6 worm cellular contexts compared by ENCODE assay signal in genomic region chrII:15208151-15208550, ce11.
TF ChIP-seq lines count a peak whose summit lies in the region.

No protein-coding gene starts in this region.

TF ChIP-seq in whole organism, L1 larva, 84 proteins besides CTCF, POLR2A, EP300 and RAD21:
- peak; percentile 0 for TF ChIP-seq nhr-20 (tag; optimal IDR thresholded peaks at IDR 0.05; lab: Kevin White, UChicago)
- peak; percentile 73 for TF ChIP-seq F16B12.6 (tag; optimal IDR thresholded peaks at IDR 0.05; lab: Kevin White, UChicago)
- peak; percentile 70 to 77 for TF ChIP-seq lin-35 (GFP tag; optimal IDR thresholded peaks at IDR 0.05; lab: Kevin White, UChicago)
- no peak for TF ChIP-seq swsn-7 (tag; optimal IDR thresholded peaks at IDR 0.05; lab: Kevin White, UChicago)
- no peak for TF ChIP-seq nhr-47 (tag; optimal IDR thresholded peaks at IDR 0.05; lab: Kevin White, UChicago)
- peak; percentile 66 to 81 (median 71) for TF ChIP-seq dpl-1 (GFP tag; optimal IDR thresholded peaks at IDR 0.05; lab: Kevin White, UChicago)
- no peak for TF ChIP-seq ceh-63 (GFP tag; optimal IDR thresholded peaks at IDR 0.05; lab: Kevin White, UChicago)
- TF ChIP-seq efl-1 (optimal IDR thresholded peaks at IDR 0.05; lab: Kevin White, UChicago), result peak; percentile 79 to 81
- peak; percentile 84 to 98 for TF ChIP-seq efl-1 (GFP tag; optimal IDR thresholded peaks at IDR 0.05 in 1 of 2; lab: Kevin White, UChicago)
- no peak for TF ChIP-seq lir-3 (tag; optimal IDR thresholded peaks at IDR 0.05; lab: Kevin White, UChicago; ENCODE audit: poor library complexity)
- TF ChIP-seq lsy-2 (tag; optimal IDR thresholded peaks at IDR 0.05; lab: Kevin White, UChicago), result peak; percentile 84 to 93
- TF ChIP-seq fkh-10 (GFP tag; optimal IDR thresholded peaks at IDR 0.05; lab: Kevin White, UChicago), result no peak
- no peak for TF ChIP-seq blmp-1 (tag; optimal IDR thresholded peaks at IDR 0.05; lab: Kevin White, UChicago)
- TF ChIP-seq lin-39 (tag; optimal IDR thresholded peaks at IDR 0.05; lab: Kevin White, UChicago), result no peak
TF ChIP-seq in whole organism, L1 larva: peak in this region for 6.

TF ChIP-seq in whole organism, L2 larva, 48 proteins besides CTCF, POLR2A, EP300 and RAD21:
- TF ChIP-seq ama-1 (optimal IDR thresholded peaks at IDR 0.05; lab: Kevin White, UChicago) (peak; percentile 2), unc-39 (tag; optimal IDR thresholded peaks at IDR 0.05; lab: Kevin White, UChicago) (no peak), gmeb-1 (tag; optimal IDR thresholded peaks at IDR 0.05; lab: Kevin White, UChicago) (peak; percentile 32), lsy-2 (tag; optimal IDR thresholded peaks at IDR 0.05; lab: Kevin White, UChicago) (peak; percentile 53 to 91), nhr-23 (tag; optimal IDR thresholded peaks at IDR 0.05; lab: Kevin White, UChicago) (no peak), lin-13 (GFP tag; optimal IDR thresholded peaks at IDR 0.05; lab: Kevin White, UChicago) (no peak)

TF ChIP-seq in whole organism, L3 larva, 47 proteins besides CTCF, POLR2A, EP300 and RAD21:
- TF ChIP-seq mml-1 (tag; optimal IDR thresholded peaks at IDR 0.05; lab: Kevin White, UChicago), result no peak
- TF ChIP-seq nhr-25 (tag; optimal IDR thresholded peaks at IDR 0.05; lab: Kevin White, UChicago), result peak; percentile 20
- no peak for TF ChIP-seq snpc-4 (tag; optimal IDR thresholded peaks at IDR 0.05; lab: Kevin White, UChicago)
TF ChIP-seq in whole organism, L3 larva: peak in this region for 1.

TF ChIP-seq in whole organism, L4 larva, 104 proteins besides CTCF, POLR2A, EP300 and RAD21:
- TF ChIP-seq Y105C5A.15 (GFP tag; IDR thresholded peaks at IDR 0.05; lab: Robert Waterston, UW), result no peak
- no peak for TF ChIP-seq ceh-20 (GFP tag; IDR thresholded peaks at IDR 0.05; lab: Robert Waterston, UW)
- no peak for TF ChIP-seq jun-1 (tag; optimal IDR thresholded peaks at IDR 0.05; lab: Kevin White, UChicago)
- peak in 1 of 2 experiments; percentile 89 for TF ChIP-seq lsy-2 (tag; optimal IDR thresholded peaks at IDR 0.05; lab: Kevin White, UChicago)
- TF ChIP-seq aha-1 (tag; lab: Kevin White, UChicago), result peak; percentile 88
- no peak for TF ChIP-seq Y48G9A.11 (GFP tag; IDR thresholded peaks at IDR 0.05; lab: Robert Waterston, UW)
- no peak for TF ChIP-seq ztf-11 (tag; optimal IDR thresholded peaks at IDR 0.05; lab: Kevin White, UChicago)
- no peak for TF ChIP-seq hlh-30 (tag; optimal IDR thresholded peaks at IDR 0.05; lab: Kevin White, UChicago; ENCODE audit: insufficient read depth)
- peak; percentile 17; the same call in 1 of the 2 replicates for TF ChIP-seq lin-38 (GFP tag; IDR thresholded peaks at IDR 0.05; lab: Robert Waterston, UW)
- TF ChIP-seq fkh-10 (GFP tag; optimal IDR thresholded peaks at IDR 0.05; lab: Kevin White, UChicago), result no peak
- TF ChIP-seq nhr-77 (tag; optimal IDR thresholded peaks at IDR 0.05; lab: Kevin White, UChicago), result peak; percentile 3
- TF ChIP-seq attf-4 (tag; optimal IDR thresholded peaks at IDR 0.05; lab: Kevin White, UChicago), result no peak
- TF ChIP-seq madf-5 (GFP tag; IDR thresholded peaks at IDR 0.05; lab: Robert Waterston, UW), result no peak
- TF ChIP-seq cey-2 (tag; optimal IDR thresholded peaks at IDR 0.05; lab: Kevin White, UChicago; ENCODE audit: borderline replicate concordance, insufficient read depth), result no peak
- TF ChIP-seq ceh-28 (tag; optimal IDR thresholded peaks at IDR 0.05; lab: Kevin White, UChicago), result no peak
- TF ChIP-seq daf-8 (GFP tag; IDR thresholded peaks at IDR 0.05; lab: Robert Waterston, UW), result no peak
- TF ChIP-seq snpc-1.2 (GFP tag; IDR thresholded peaks at IDR 0.05; lab: Robert Waterston, UW), result no peak
- peak; percentile 55 for TF ChIP-seq dpl-1 (GFP tag; optimal IDR thresholded peaks at IDR 0.05; lab: Kevin White, UChicago)
TF ChIP-seq in whole organism, L4 larva: peak in this region for 5.

TF ChIP-seq in whole organism, mixed stage, embryonic, 35 proteins besides CTCF, POLR2A, EP300 and RAD21:
- TF ChIP-seq elt-1 (tag; optimal IDR thresholded peaks at IDR 0.05; lab: Kevin White, UChicago; ENCODE audit: borderline replicate concordance, insufficient read depth) (no peak), lsy-2 (tag; optimal IDR thresholded peaks at IDR 0.05; lab: Kevin White, UChicago) (peak; percentile 93), mep-1 (tag; optimal IDR thresholded peaks at IDR 0.05; lab: Kevin White, UChicago) (peak; percentile 3)

TF ChIP-seq in whole organism, young adult, 124 proteins besides CTCF, POLR2A, EP300 and RAD21 (continues in another document):
- TF ChIP-seq attf-3 (GFP tag; conservative IDR thresholded peaks at IDR 0.05; lab: Robert Waterston, UW), result no peak
- TF ChIP-seq nfya-2 (GFP tag; IDR thresholded peaks at IDR 0.05; lab: Robert Waterston, UW), result no peak
- peak in 1 of 3 experiments; percentile 46 for TF ChIP-seq lin-35 (GFP tag; optimal IDR thresholded peaks at IDR 0.05; lab: Kevin White, UChicago)
- no peak for TF ChIP-seq lin-26 (GFP tag; IDR thresholded peaks at IDR 0.05; lab: Robert Waterston, UW)
- TF ChIP-seq attf-6 (GFP tag; IDR thresholded peaks at IDR 0.05; lab: Robert Waterston, UW), result no peak
- no peak for TF ChIP-seq bed-2 (GFP tag; IDR thresholded peaks at IDR 0.05; lab: Robert Waterston, UW)
- TF ChIP-seq mel-28 (tag; optimal IDR thresholded peaks at IDR 0.05; lab: Kevin White, UChicago; ENCODE audit: borderline replicate concordance), result no peak
- TF ChIP-seq Y67H2A.10 (GFP tag; conservative IDR thresholded peaks at IDR 0.05; lab: Robert Waterston, UW), result no peak
- TF ChIP-seq nfya-1 (tag; optimal IDR thresholded peaks at IDR 0.05; lab: Kevin White, UChicago; ENCODE audit: borderline replicate concordance, insufficient read depth), result no peak
- no peak for TF ChIP-seq nhr-120 (GFP tag; IDR thresholded peaks at IDR 0.05; lab: Robert Waterston, UW)
- no peak for TF ChIP-seq unc-130 (GFP tag; optimal IDR thresholded peaks at IDR 0.05; lab: Kevin White, UChicago)
- TF ChIP-seq F10E7.11 (tag; optimal IDR thresholded peaks at IDR 0.05; lab: Kevin White, UChicago), result no peak
- no peak for TF ChIP-seq ceh-58 (GFP tag; IDR thresholded peaks at IDR 0.05; lab: Robert Waterston, UW)
- no peak for TF ChIP-seq C17E4.6 (GFP tag; IDR thresholded peaks at IDR 0.05; lab: Robert Waterston, UW)
- TF ChIP-seq hmg-20 (GFP tag; IDR thresholded peaks at IDR 0.05; lab: Robert Waterston, UW), result no peak
- no peak for TF ChIP-seq sptf-2 (GFP tag; optimal IDR thresholded peaks at IDR 0.05; lab: Kevin White, UChicago)
- no peak for TF ChIP-seq ceh-79 (tag; optimal IDR thresholded peaks at IDR 0.05; lab: Kevin White, UChicago)
- no peak for TF ChIP-seq fkh-3 (tag; optimal IDR thresholded peaks at IDR 0.05; lab: Kevin White, UChicago)
- TF ChIP-seq F23B12.7 (tag; optimal IDR thresholded peaks at IDR 0.05; lab: Kevin White, UChicago; ENCODE audit: insufficient read depth), result peak; percentile 19
- TF ChIP-seq F37B4.10 (GFP tag; IDR thresholded peaks at IDR 0.05; lab: Robert Waterston, UW), result no peak
- TF ChIP-seq K12H6.12 (tag; optimal IDR thresholded peaks at IDR 0.05; lab: Kevin White, UChicago), result no peak
- TF ChIP-seq lir-1 (GFP tag; conservative IDR thresholded peaks at IDR 0.05; lab: Robert Waterston, UW), result no peak
- TF ChIP-seq efl-1 (GFP tag; optimal IDR thresholded peaks at IDR 0.05; lab: Kevin White, UChicago), result peak; percentile 65
- no peak for TF ChIP-seq F57A8.1 (GFP tag; optimal IDR thresholded peaks at IDR 0.05; lab: Kevin White, UChicago)
- TF ChIP-seq snpc-4 (GFP tag; optimal IDR thresholded peaks at IDR 0.05; lab: Kevin White, UChicago), result no peak
- TF ChIP-seq snpc-4 (tag; optimal IDR thresholded peaks at IDR 0.05; lab: Kevin White, UChicago), result no peak
- no peak for TF ChIP-seq ztf-6 (GFP tag; IDR thresholded peaks at IDR 0.05; lab: Robert Waterston, UW)
- no peak for TF ChIP-seq T26A5.8 (tag; optimal IDR thresholded peaks at IDR 0.05; lab: Kevin White, UChicago)
- no peak for TF ChIP-seq F55B11.4 (tag; optimal IDR thresholded peaks at IDR 0.05; lab: Kevin White, UChicago; ENCODE audit: borderline replicate concordance, insufficient read depth)
- no peak for TF ChIP-seq ceh-100 (GFP tag; IDR thresholded peaks at IDR 0.05; lab: Robert Waterston, UW)
- no peak for TF ChIP-seq nhr-179 (tag; optimal IDR thresholded peaks at IDR 0.05; lab: Kevin White, UChicago)
- no peak for TF ChIP-seq zim-3 (tag; optimal IDR thresholded peaks at IDR 0.05; lab: Kevin White, UChicago)
- no peak for TF ChIP-seq let-607 (tag; optimal IDR thresholded peaks at IDR 0.05; lab: Kevin White, UChicago)
- TF ChIP-seq cebp-1 (GFP tag; IDR thresholded peaks at IDR 0.05; lab: Robert Waterston, UW), result no peak
- TF ChIP-seq cebp-1 (tag; optimal IDR thresholded peaks at IDR 0.05; lab: Kevin White, UChicago), result peak; percentile 0
- TF ChIP-seq B0019.2 (GFP tag; conservative IDR thresholded peaks at IDR 0.05; lab: Robert Waterston, UW), result no peak
- TF ChIP-seq lin-54 (GFP tag; optimal IDR thresholded peaks at IDR 0.05; lab: Kevin White, UChicago), result peak; percentile 79
- no peak for TF ChIP-seq ceh-27 (GFP tag; optimal IDR thresholded peaks at IDR 0.05; lab: Kevin White, UChicago)
- no peak for TF ChIP-seq ceh-40 (GFP tag; IDR thresholded peaks at IDR 0.05; lab: Robert Waterston, UW)
- no peak for TF ChIP-seq ZK185.1 (tag; optimal IDR thresholded peaks at IDR 0.05; lab: Kevin White, UChicago; ENCODE audit: poor library complexity, severe bottlenecking)
- peak; percentile 74 for TF ChIP-seq lsl-1 (GFP tag; optimal IDR thresholded peaks at IDR 0.05; lab: Kevin White, UChicago)
- no peak for TF ChIP-seq Y79H2A.3 (GFP tag; conservative IDR thresholded peaks at IDR 0.05; lab: Robert Waterston, UW)
- 0 out of 2 replicates have a peak, but pooled peaks have one; percentile 28 for TF ChIP-seq F33H1.4 (GFP tag; IDR thresholded peaks at IDR 0.05; lab: Robert Waterston, UW)
- no peak for TF ChIP-seq Y56A3A.18 (GFP tag; IDR thresholded peaks at IDR 0.05; lab: Robert Waterston, UW)
- no peak for TF ChIP-seq him-1 (tag; optimal IDR thresholded peaks at IDR 0.05; lab: Kevin White, UChicago)
- TF ChIP-seq madf-3 (GFP tag; IDR thresholded peaks at IDR 0.05; lab: Robert Waterston, UW), result no peak
- TF ChIP-seq tlf-1 (GFP tag; optimal IDR thresholded peaks at IDR 0.05; lab: Kevin White, UChicago), result no peak
- TF ChIP-seq hmg-1.2 (GFP tag; IDR thresholded peaks at IDR 0.05; lab: Robert Waterston, UW), result 0 out of 2 replicates have a peak, but pooled peaks have one; percentile 16
- TF ChIP-seq attf-5 (GFP tag; optimal IDR thresholded peaks at IDR 0.05; lab: Kevin White, UChicago), result no peak
- no peak for TF ChIP-seq rcor-1 (GFP tag; IDR thresholded peaks at IDR 0.05; lab: Robert Waterston, UW)
- no peak for TF ChIP-seq egl-44 (GFP tag; IDR thresholded peaks at IDR 0.05; lab: Robert Waterston, UW)
- TF ChIP-seq mcd-1 (GFP tag; IDR thresholded peaks at IDR 0.05; lab: Robert Waterston, UW), result no peak
